Worm (Caenorhabditis elegans): Measurements from ENCODE around the gene ugt-32.

ugt-32 gene

ce11 chrV:3886104-3886503, 42.3 kb upstream of the ugt-32 start, which contains the start of gene nhr-124:
TSS of gene nhr-124 (minus strand) at chrV:3886204.
- TF ChIP-seq mdt-29 (GFP tag; IDR thresholded peaks at IDR 0.05) (no peak), Y48G9A.11 (GFP tag; IDR thresholded peaks at IDR 0.05) (no peak), pha-4 (GFP tag; IDR thresholded peaks at IDR 0.05) (no peak), pha-4 (tag; optimal IDR thresholded peaks at IDR 0.05) (no peak), lin-15B (tag; optimal IDR thresholded peaks at IDR 0.05) (no peak), Y75B8A.6 (GFP tag; IDR thresholded peaks at IDR 0.05) (no peak), ceh-44 (GFP tag; IDR thresholded peaks at IDR 0.05) (no peak), lin-39 (tag; optimal IDR thresholded peaks at IDR 0.05) (no peak), hlh-30 (tag; optimal IDR thresholded peaks at IDR 0.05; ENCODE audit: insufficient read depth) (no peak), hlh-11 (tag; optimal IDR thresholded peaks at IDR 0.05) (no peak), daf-16 (GFP tag; optimal IDR thresholded peaks at IDR 0.05) (no peak), daf-16 (tag; optimal IDR thresholded peaks at IDR 0.05) (no peak), lim-7 (GFP tag; IDR thresholded peaks at IDR 0.05) (no peak), lir-3 (tag; optimal IDR thresholded peaks at IDR 0.05) (no peak), daf-8 (GFP tag; IDR thresholded peaks at IDR 0.05) (no peak), F44E2.7 (GFP tag; IDR thresholded peaks at IDR 0.05) (no peak), aha-1 (tag) (no peak), Y5F2A.4 (GFP tag; optimal IDR thresholded peaks at IDR 0.05) (no peak), aly-2 (tag; optimal IDR thresholded peaks at IDR 0.05) (no peak), ceh-62 (tag; optimal IDR thresholded peaks at IDR 0.05) (no peak), skn-1 (tag; optimal IDR thresholded peaks at IDR 0.05) (no peak), mxl-3 (GFP tag; optimal IDR thresholded peaks at IDR 0.05) (no peak)

DNA sequence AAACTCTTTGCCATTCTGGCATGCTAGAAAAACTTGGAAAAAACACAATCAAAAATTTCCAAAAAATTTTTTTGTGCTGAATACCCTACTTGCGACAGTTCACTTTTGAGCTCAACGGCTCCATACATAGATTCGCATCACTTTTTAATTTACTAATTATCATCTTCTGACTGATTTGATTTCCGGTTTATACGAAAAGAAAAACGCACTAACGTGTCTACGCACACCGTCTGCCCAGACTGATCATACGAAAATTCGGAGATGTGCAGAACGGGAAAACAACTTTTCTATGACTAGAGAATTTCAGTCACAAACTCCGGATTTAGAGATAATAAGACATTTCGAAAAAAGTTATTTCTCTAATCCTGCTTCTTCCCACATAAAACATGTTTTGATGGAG, 40.7 kb upstream of the ugt-32 start:
- TF ChIP-seq aha-1 (tag) (peak; percentile 90), lin-29 (GFP tag; IDR thresholded peaks at IDR 0.05) (no peak), zfp-3 (GFP tag; conservative IDR thresholded peaks at IDR 0.05) (no peak), sdz-12 (GFP tag; optimal IDR thresholded peaks at IDR 0.05) (no peak), egl-27 (tag; optimal IDR thresholded peaks at IDR 0.05) (no peak), snpc-1.2 (GFP tag; IDR thresholded peaks at IDR 0.05) (no peak)

DNA sequence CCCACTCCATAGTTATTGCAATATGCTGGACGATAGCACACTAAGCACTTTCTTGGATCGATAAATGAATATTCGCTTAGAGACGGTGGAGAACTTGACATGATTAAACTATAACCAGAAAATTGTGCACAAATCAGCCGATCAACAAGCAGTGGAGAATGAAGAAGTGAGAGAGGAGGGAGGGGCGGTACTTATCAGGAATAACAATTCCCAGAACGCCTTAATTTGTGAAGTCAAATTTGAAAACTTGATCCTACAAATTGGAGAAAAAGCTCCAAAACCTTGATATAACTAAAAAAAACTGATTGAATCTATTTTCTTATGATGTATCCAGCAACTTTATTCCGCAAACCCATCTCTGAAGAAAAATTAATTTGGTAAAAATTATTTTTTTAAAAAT, 34.4 kb upstream of the ugt-32 start, which contains the start of gene nhr-159:
TSS of gene nhr-159 (minus strand) at position 101 of the 400 bp plus-strand sequence.
- no peak for TF ChIP-seq saeg-2 (GFP tag; IDR thresholded peaks at IDR 0.05)
- TF ChIP-seq vab-7 (GFP tag; IDR thresholded peaks at IDR 0.05) = no peak
- TF ChIP-seq madf-5 (GFP tag; IDR thresholded peaks at IDR 0.05) = no peak
- TF ChIP-seq attf-4 (tag; optimal IDR thresholded peaks at IDR 0.05) = no peak
- TF ChIP-seq ceh-62 (tag; optimal IDR thresholded peaks at IDR 0.05) = no peak
- TF ChIP-seq daf-8 (GFP tag; IDR thresholded peaks at IDR 0.05) = no peak
- no peak for TF ChIP-seq zfp-2 (tag; optimal IDR thresholded peaks at IDR 0.05)
- TF ChIP-seq ZK337.2 (GFP tag; IDR thresholded peaks at IDR 0.05) = no peak
- no peak for TF ChIP-seq nhr-41 (GFP tag; IDR thresholded peaks at IDR 0.05)
- no peak for TF ChIP-seq ces-1 (GFP tag; optimal IDR thresholded peaks at IDR 0.05)
- no peak for TF ChIP-seq arid-1 (GFP tag; conservative IDR thresholded peaks at IDR 0.05)

DNA sequence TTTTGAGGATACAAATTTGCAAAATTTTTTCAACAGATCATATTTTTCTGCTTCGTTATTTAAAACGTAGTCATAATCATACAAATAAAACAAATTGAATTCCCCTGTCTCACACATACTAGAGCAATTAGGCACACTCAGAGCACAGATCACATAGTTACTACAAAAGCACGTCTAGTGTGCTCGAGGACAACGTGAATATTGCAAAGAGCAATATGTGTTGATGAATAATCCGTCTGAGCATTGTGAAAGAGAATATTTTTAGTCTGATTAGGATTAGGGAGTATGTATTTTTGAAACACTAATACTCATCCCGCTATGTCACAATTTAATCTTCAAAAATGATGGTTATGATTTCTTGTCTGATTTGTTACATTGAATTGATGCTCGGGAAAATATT, 33.4 kb upstream of the ugt-32 start:
- no peak for TF ChIP-seq nhr-77 (tag; optimal IDR thresholded peaks at IDR 0.05)
- no peak for TF ChIP-seq lir-3 (tag; optimal IDR thresholded peaks at IDR 0.05)
- TF ChIP-seq dmd-6 (GFP tag; IDR thresholded peaks at IDR 0.05) = no peak
- TF ChIP-seq ces-1 (GFP tag; optimal IDR thresholded peaks at IDR 0.05) = no peak
- no peak for TF ChIP-seq aly-2 (tag; optimal IDR thresholded peaks at IDR 0.05)
- no peak for TF ChIP-seq nhr-6 (tag; optimal IDR thresholded peaks at IDR 0.05)
